Worm (Caenorhabditis elegans): ENCODE data around the gene fbxa-81.

Gene fbxa-81

DNA sequence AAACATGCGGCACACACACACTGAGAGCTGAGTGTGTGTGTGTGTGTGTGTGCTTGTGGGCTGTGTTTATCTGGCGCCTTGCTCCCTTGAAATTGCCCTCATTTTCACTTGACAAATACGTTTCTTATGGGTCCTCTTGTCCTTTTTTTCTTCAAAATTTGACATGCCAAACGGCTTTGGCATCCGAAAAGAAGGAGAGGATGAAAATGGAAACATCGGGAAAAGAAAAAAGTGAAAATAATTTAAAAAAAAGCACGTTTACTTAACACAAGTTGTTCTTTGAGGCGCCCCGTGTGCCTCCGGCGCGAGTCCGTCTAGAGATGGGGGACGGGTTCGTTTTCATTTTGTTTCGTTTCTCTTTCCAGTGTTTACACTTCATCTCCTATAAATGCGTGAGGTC, 46.8 kb downstream of the fbxa-81 start:
- no peak for TF ChIP-seq zip-8 (tag; optimal IDR thresholded peaks at IDR 0.05)
- no peak for TF ChIP-seq ceh-39 (tag; optimal IDR thresholded peaks at IDR 0.05)
- TF ChIP-seq elt-1 (tag; optimal IDR thresholded peaks at IDR 0.05; ENCODE audit: borderline replicate concordance, insufficient read depth) = no peak
- TF ChIP-seq sptf-1 (tag; optimal IDR thresholded peaks at IDR 0.05) = no peak
- no peak for TF ChIP-seq ceh-83 (GFP tag; optimal IDR thresholded peaks at IDR 0.05)
- TF ChIP-seq ces-1 (GFP tag; optimal IDR thresholded peaks at IDR 0.05) = no peak
- TF ChIP-seq hlh-1 (tag; optimal IDR thresholded peaks at IDR 0.05) = no peak
- no peak for TF ChIP-seq lin-32 (GFP tag; optimal IDR thresholded peaks at IDR 0.05)
- TF ChIP-seq mab-5 (tag; optimal IDR thresholded peaks at IDR 0.05) = no peak
- TF ChIP-seq elt-3 (tag; optimal IDR thresholded peaks at IDR 0.05) = no peak
- no peak for TF ChIP-seq nhr-2 (tag; optimal IDR thresholded peaks at IDR 0.05)
- TF ChIP-seq sem-2 (GFP tag; optimal IDR thresholded peaks at IDR 0.05) = no peak
- no peak for TF ChIP-seq unc-120 (tag; optimal IDR thresholded peaks at IDR 0.05; ENCODE audit: poor library complexity, severe bottlenecking)
- TF ChIP-seq pha-4 (tag; optimal IDR thresholded peaks at IDR 0.05) = no peak
- no peak for TF ChIP-seq nhr-76 (tag; optimal IDR thresholded peaks at IDR 0.05)
- TF ChIP-seq tbx-8 (GFP tag; optimal IDR thresholded peaks at IDR 0.05) = no peak

DNA sequence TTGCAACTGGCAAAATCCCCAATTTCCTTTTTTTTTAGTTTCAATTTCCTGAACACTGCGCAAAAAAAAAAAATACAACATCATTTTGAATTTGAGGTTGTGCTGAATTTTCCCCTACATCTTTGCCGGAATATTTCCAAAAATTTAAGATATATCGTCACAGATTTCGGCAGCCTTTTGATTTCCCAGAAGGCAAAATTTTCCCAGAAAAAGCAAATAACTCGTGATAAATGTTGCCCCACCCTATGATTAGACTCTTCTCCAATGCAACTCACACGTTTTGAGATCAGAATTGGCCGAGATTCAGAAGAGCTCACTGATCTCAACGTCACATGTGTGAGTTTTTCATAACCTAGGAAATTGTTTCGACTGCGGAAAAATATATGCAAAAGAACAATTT, 49.5 kb downstream of the fbxa-81 start:
- no peak for TF ChIP-seq lsy-2 (tag; optimal IDR thresholded peaks at IDR 0.05)
- TF ChIP-seq ztf-11 (tag; optimal IDR thresholded peaks at IDR 0.05) = no peak
- no peak for TF ChIP-seq M03D4.4 (tag; optimal IDR thresholded peaks at IDR 0.05)
- no peak for TF ChIP-seq flh-1 (GFP tag; optimal IDR thresholded peaks at IDR 0.05)
- TF ChIP-seq drap-1 (GFP tag; optimal IDR thresholded peaks at IDR 0.05) = no peak
- no peak for TF ChIP-seq snpc-4 (tag; optimal IDR thresholded peaks at IDR 0.05)
- no peak for TF ChIP-seq unc-39 (tag; optimal IDR thresholded peaks at IDR 0.05)
- no peak for TF ChIP-seq sem-2 (GFP tag; optimal IDR thresholded peaks at IDR 0.05)
- TF ChIP-seq elt-3 (tag; optimal IDR thresholded peaks at IDR 0.05) = no peak
- TF ChIP-seq lin-32 (GFP tag; optimal IDR thresholded peaks at IDR 0.05) = no peak
- no peak for TF ChIP-seq mep-1 (tag; optimal IDR thresholded peaks at IDR 0.05)
- TF ChIP-seq nhr-28 (tag; optimal IDR thresholded peaks at IDR 0.05) = no peak
- no peak for TF ChIP-seq sptf-1 (tag; optimal IDR thresholded peaks at IDR 0.05)
- no peak for TF ChIP-seq blmp-1 (tag; optimal IDR thresholded peaks at IDR 0.05)
- no peak for TF ChIP-seq mab-5 (tag; optimal IDR thresholded peaks at IDR 0.05)
- TF ChIP-seq nhr-12 (tag; optimal IDR thresholded peaks at IDR 0.05) = no peak
- TF ChIP-seq nhr-2 (tag; optimal IDR thresholded peaks at IDR 0.05) = no peak
- no peak for TF ChIP-seq zip-8 (tag; optimal IDR thresholded peaks at IDR 0.05)
- no peak for TF ChIP-seq unc-120 (tag; optimal IDR thresholded peaks at IDR 0.05; ENCODE audit: poor library complexity, severe bottlenecking)
- no peak for TF ChIP-seq ham-2 (GFP tag; optimal IDR thresholded peaks at IDR 0.05)

DNA sequence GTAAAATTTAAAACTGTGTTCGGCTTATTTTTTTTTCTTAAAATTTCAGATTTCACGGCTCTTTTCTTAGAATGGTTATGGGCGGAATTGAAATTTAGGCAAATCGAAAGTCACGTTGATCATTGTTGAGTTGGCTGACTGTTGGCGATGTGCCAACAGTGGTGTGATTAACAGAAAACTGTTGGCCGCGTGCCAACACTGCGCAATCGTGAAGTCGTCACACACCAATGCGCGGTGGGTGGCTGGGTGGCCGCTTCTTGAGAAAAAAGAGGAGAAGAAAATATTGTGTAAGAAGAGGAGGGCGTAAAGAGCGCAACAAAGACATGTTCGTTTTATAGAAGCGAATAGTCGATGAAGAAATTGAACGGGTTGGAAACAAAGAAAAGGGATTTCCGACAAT, 50.8 kb downstream of the fbxa-81 start:
- TF ChIP-seq cnd-1 (tag; optimal IDR thresholded peaks at IDR 0.05) (peak; percentile 55), zip-8 (tag; optimal IDR thresholded peaks at IDR 0.05) (peak; percentile 23), flh-1 (GFP tag; optimal IDR thresholded peaks at IDR 0.05) (no peak), ces-1 (GFP tag; optimal IDR thresholded peaks at IDR 0.05) (no peak), ceh-39 (tag; optimal IDR thresholded peaks at IDR 0.05) (peak; percentile 70), nhr-28 (tag; optimal IDR thresholded peaks at IDR 0.05) (no peak), mep-1 (tag; optimal IDR thresholded peaks at IDR 0.05) (peak; percentile 38), unc-120 (tag; optimal IDR thresholded peaks at IDR 0.05; ENCODE audit: poor library complexity, severe bottlenecking) (no peak), elt-3 (tag; optimal IDR thresholded peaks at IDR 0.05) (no peak), mls-2 (tag; optimal IDR thresholded peaks at IDR 0.05) (peak; percentile 22), unc-62 (GFP tag; optimal IDR thresholded peaks at IDR 0.05) (no peak)
